Fruit fly (Drosophila melanogaster): ENCODE results near the gene CG5194.
A peak's percentile ranks its signal among the peaks of the same experiment; 100 is the strongest.

CG5194 gene

dm6 chr3L:9028057-9028456 lies 18.4 kb upstream of the CG5194 start (continued):
- TF ChIP-seq CG10147 (GFP tag; optimal IDR thresholded peaks at IDR 0.05): no peak
- no peak for TF ChIP-seq CG18764 (GFP tag; optimal IDR thresholded peaks at IDR 0.05)
- TF ChIP-seq CG10209 (GFP tag; optimal IDR thresholded peaks at IDR 0.05): peak; percentile 31
- no peak for TF ChIP-seq Mad (GFP tag; optimal IDR thresholded peaks at IDR 0.05)
- no peak for TF ChIP-seq chinmo (GFP tag; IDR thresholded peaks at IDR 0.05; ENCODE audit: partially characterized antibody)
- TF ChIP-seq CG2889 (GFP tag; IDR thresholded peaks at IDR 0.05): no peak
- no peak for TF ChIP-seq amos (GFP tag; IDR thresholded peaks at IDR 0.05; ENCODE audit: partially characterized antibody)
- peak; percentile 56 for TF ChIP-seq Atf3 (GFP tag; optimal IDR thresholded peaks at IDR 0.05)
- peak; percentile 46 for TF ChIP-seq twi (tag; optimal IDR thresholded peaks at IDR 0.05)
- TF ChIP-seq CG13775 (GFP tag; optimal IDR thresholded peaks at IDR 0.05): peak; percentile 35
- TF ChIP-seq CG9797 (GFP tag; optimal IDR thresholded peaks at IDR 0.05): no peak
- TF ChIP-seq tup (GFP tag; optimal IDR thresholded peaks at IDR 0.05): no peak
- no peak for TF ChIP-seq CG15514 (GFP tag; optimal IDR thresholded peaks at IDR 0.05)
- TF ChIP-seq chn (GFP tag; optimal IDR thresholded peaks at IDR 0.05): peak; percentile 44
- no peak for TF ChIP-seq fru (optimal IDR thresholded peaks at IDR 0.05)
- peak; percentile 43 for TF ChIP-seq Hsf (GFP tag; optimal IDR thresholded peaks at IDR 0.05)
- no peak for TF ChIP-seq disco-r (GFP tag; optimal IDR thresholded peaks at IDR 0.05)
- TF ChIP-seq Lhr (GFP tag; optimal IDR thresholded peaks at IDR 0.05): peak; percentile 21
- no peak for TF ChIP-seq ro (GFP tag; IDR thresholded peaks at IDR 0.05)
- TF ChIP-seq CG1233 (GFP tag; optimal IDR thresholded peaks at IDR 0.05): no peak
- TF ChIP-seq CG2129 (GFP tag; IDR thresholded peaks at IDR 0.05; ENCODE audit: partially characterized antibody): no peak
- TF ChIP-seq CG8290 (GFP tag; optimal IDR thresholded peaks at IDR 0.05): no peak
- no peak for TF ChIP-seq CG8290 (tag; optimal IDR thresholded peaks at IDR 0.05)
- peak; percentile 62; the same call in 1 of the 3 replicates for TF ChIP-seq ci (GFP tag; IDR thresholded peaks at IDR 0.05)
- no peak for TF ChIP-seq CG7928 (GFP tag; optimal IDR thresholded peaks at IDR 0.05)
- TF ChIP-seq CG11696 (GFP tag; IDR thresholded peaks at IDR 0.05): no peak
- no peak for TF ChIP-seq pfk (GFP tag; optimal IDR thresholded peaks at IDR 0.05)
- TF ChIP-seq CG14965 (GFP tag; optimal IDR thresholded peaks at IDR 0.05; ENCODE audit: borderline replicate concordance): no peak
- peak; percentile 92 for TF ChIP-seq Ets65A (GFP tag)
- no peak for TF ChIP-seq gce (GFP tag; IDR thresholded peaks at IDR 0.05)
- peak; percentile 28 for TF ChIP-seq NC2β (GFP tag; optimal IDR thresholded peaks at IDR 0.05)
- TF ChIP-seq ewg (GFP tag; optimal IDR thresholded peaks at IDR 0.05): peak; percentile 10
- TF ChIP-seq Xrp1 (GFP tag; IDR thresholded peaks at IDR 0.05): peak; percentile 68; the same call in 1 of the 2 replicates
- TF ChIP-seq ttk (GFP tag; IDR thresholded peaks at IDR 0.05): no peak
- peak; percentile 58 for TF ChIP-seq CG14710 (tag; optimal IDR thresholded peaks at IDR 0.05)
- no peak for TF ChIP-seq ash1 (GFP tag; optimal IDR thresholded peaks at IDR 0.05)
- no peak for TF ChIP-seq crc (GFP tag; optimal IDR thresholded peaks at IDR 0.05)
- no peak for TF ChIP-seq btn (GFP tag; optimal IDR thresholded peaks at IDR 0.05)
- TF ChIP-seq Doc3 (GFP tag; IDR thresholded peaks at IDR 0.05; ENCODE audit: partially characterized antibody): no peak
- no peak for TF ChIP-seq klu (GFP tag; IDR thresholded peaks at IDR 0.05)
- no peak for TF ChIP-seq CG2120 (GFP tag; optimal IDR thresholded peaks at IDR 0.05)
- TF ChIP-seq CG9876 (GFP tag; optimal IDR thresholded peaks at IDR 0.05): no peak
- TF ChIP-seq pnt (GFP tag; optimal IDR thresholded peaks at IDR 0.05): no peak
- TF ChIP-seq gsb-n (tag; optimal IDR thresholded peaks at IDR 0.05): peak; percentile 38
- TF ChIP-seq nom (GFP tag; optimal IDR thresholded peaks at IDR 0.05): no peak
- TF ChIP-seq insv (GFP tag; optimal IDR thresholded peaks at IDR 0.05): no peak
- TF ChIP-seq fu2 (GFP tag; optimal IDR thresholded peaks at IDR 0.05): no peak
- TF ChIP-seq tll (GFP tag; optimal IDR thresholded peaks at IDR 0.05): no peak
- TF ChIP-seq HLH4C (GFP tag; IDR thresholded peaks at IDR 0.05; ENCODE audit: partially characterized antibody): no peak
- TF ChIP-seq crol (GFP tag; IDR thresholded peaks at IDR 0.05): no peak
- peak; percentile 66 for TF ChIP-seq Oli (tag; optimal IDR thresholded peaks at IDR 0.05)
- TF ChIP-seq CG15073 (GFP tag; optimal IDR thresholded peaks at IDR 0.05): no peak

Measured in whole organism, embryonic.